Worm (Caenorhabditis elegans): ENCODE results near the gene K02F6.6.

DNA sequence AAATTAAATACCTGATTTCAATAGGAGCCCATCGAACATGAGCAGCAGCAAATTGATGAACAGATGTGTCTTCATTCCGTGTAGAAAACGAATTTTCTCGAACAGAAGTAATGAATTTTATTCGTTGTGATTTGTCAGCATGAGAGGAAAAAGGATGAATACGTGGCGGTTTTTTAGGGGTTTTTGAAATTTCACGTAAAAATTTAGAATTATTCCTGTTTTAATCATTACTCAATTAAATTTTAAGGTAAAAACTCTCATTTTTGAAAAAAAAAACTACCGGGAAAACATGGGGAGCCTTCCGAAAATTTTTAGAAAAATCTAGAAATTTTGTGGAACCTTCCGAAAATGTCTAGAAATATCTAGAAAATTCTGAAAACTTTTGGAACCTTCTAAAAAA is 7.2 kb downstream of the K02F6.6 start, which contains the start of gene K02F6.7:
- TF ChIP-seq sea-2 (GFP tag; optimal IDR thresholded peaks at IDR 0.05) (no peak), fos-1 (tag; optimal IDR thresholded peaks at IDR 0.05) (no peak)
